Worm (Caenorhabditis elegans): ENCODE results near the gene C28A5.1.

DNA sequence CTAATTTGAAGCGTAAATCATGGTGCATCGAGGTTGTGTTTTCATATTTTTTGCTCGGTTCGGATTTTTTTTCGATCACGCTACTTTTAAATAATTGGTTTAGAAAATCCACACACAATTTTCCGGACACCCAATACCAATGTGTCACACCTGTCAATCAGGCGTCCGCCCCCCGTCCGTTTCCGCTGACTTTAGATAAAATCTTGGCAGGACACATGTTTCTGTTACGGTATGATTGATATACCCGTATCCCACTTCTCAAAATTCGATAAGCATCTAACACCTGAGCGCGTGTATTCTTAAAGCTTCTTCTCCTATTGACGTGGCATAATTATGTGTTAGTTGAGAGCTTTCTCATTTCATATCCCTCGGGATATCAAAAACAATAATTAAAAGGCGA, 13.9 kb upstream of the C28A5.1 start:
- TF ChIP-seq flt-1 (GFP tag; IDR thresholded peaks at IDR 0.05) (no peak), T22C8.4 (GFP tag; IDR thresholded peaks at IDR 0.05) (no peak), ref-1 (GFP tag; conservative IDR thresholded peaks at IDR 0.05) (no peak), med-1 (GFP tag; optimal IDR thresholded peaks at IDR 0.05; ENCODE audit: insufficient read depth) (no peak), ztf-29 (GFP tag; IDR thresholded peaks at IDR 0.05) (no peak), klf-2 (GFP tag; conservative IDR thresholded peaks at IDR 0.05) (no peak), tab-1 (GFP tag; IDR thresholded peaks at IDR 0.05) (no peak), cog-1 (tag; optimal IDR thresholded peaks at IDR 0.05) (no peak)
